Worm (Caenorhabditis elegans): ENCODE measurements around the gene F46H5.7.

The F46H5.7 gene

ce11 chrX:7269379-7269778 is 26.6 kb upstream of the F46H5.7 start, which contains the start of gene grd-7:
grd-7 (minus strand) TSS chrX:7269479.
- TF ChIP-seq nhr-179 (tag; optimal IDR thresholded peaks at IDR 0.05) (no peak), ZK185.1 (tag; optimal IDR thresholded peaks at IDR 0.05; ENCODE audit: poor library complexity, severe bottlenecking) (no peak), dpl-1 (GFP tag; optimal IDR thresholded peaks at IDR 0.05) (no peak), D2030.7 (GFP tag; IDR thresholded peaks at IDR 0.05) (no peak), unc-62 (GFP tag; optimal IDR thresholded peaks at IDR 0.05) (no peak), C17E4.6 (GFP tag; IDR thresholded peaks at IDR 0.05) (no peak), F33H1.4 (GFP tag; IDR thresholded peaks at IDR 0.05) (no peak)

ce11 chrX:7268965-7269364 is 26.2 kb upstream of the F46H5.7 start:
- TF ChIP-seq cebp-2 (GFP tag; IDR thresholded peaks at IDR 0.05) (0 out of 2 replicates have a peak, but pooled peaks have one; percentile 24), zfh-2 (GFP tag; conservative IDR thresholded peaks at IDR 0.05) (peak; percentile 89), egl-44 (GFP tag; IDR thresholded peaks at IDR 0.05) (no peak), attf-3 (GFP tag; conservative IDR thresholded peaks at IDR 0.05) (no peak; the same call in 1 of the 2 replicates), hmg-20 (GFP tag; IDR thresholded peaks at IDR 0.05) (no peak), F57C9.4 (tag; optimal IDR thresholded peaks at IDR 0.05) (no peak), ztf-3 (GFP tag; optimal IDR thresholded peaks at IDR 0.05) (no peak), ceh-79 (tag; optimal IDR thresholded peaks at IDR 0.05) (no peak), egrh-3 (GFP tag; IDR thresholded peaks at IDR 0.05) (peak; percentile 79), hmg-1.2 (GFP tag; IDR thresholded peaks at IDR 0.05) (no peak), F49E8.2 (tag; optimal IDR thresholded peaks at IDR 0.05; ENCODE audit: insufficient read depth) (no peak), B0336.3 (GFP tag; IDR thresholded peaks at IDR 0.05) (no peak)

ce11 chrX:7265348-7265747 is 22.6 kb upstream of the F46H5.7 start, which contains the start of gene F46H5.2:
F46H5.2 (plus strand) TSS chrX:7265648.
- TF ChIP-seq zfh-2 (GFP tag; conservative IDR thresholded peaks at IDR 0.05) (peak; percentile 1; the same call in 1 of the 2 replicates), mel-28 (tag; optimal IDR thresholded peaks at IDR 0.05; ENCODE audit: borderline replicate concordance) (no peak), Y53G8AR.9 (GFP tag; conservative IDR thresholded peaks at IDR 0.05) (no peak)

- TF ChIP-seq ztf-28 (GFP tag; IDR thresholded peaks at IDR 0.05) (no peak), F49E8.2 (tag; optimal IDR thresholded peaks at IDR 0.05; ENCODE audit: insufficient read depth) (no peak), mes-4 (tag; optimal IDR thresholded peaks at IDR 0.05) (peak; percentile 7), rpc-1 (optimal IDR thresholded peaks at IDR 0.05) (no peak), rpc-1 (tag; optimal IDR thresholded peaks at IDR 0.05) (no peak), ztf-25 (GFP tag; IDR thresholded peaks at IDR 0.05) (no peak), ztf-3 (GFP tag; optimal IDR thresholded peaks at IDR 0.05) (no peak), ztf-6 (GFP tag; IDR thresholded peaks at IDR 0.05) (peak; percentile 64), snpc-3.4 (tag; optimal IDR thresholded peaks at IDR 0.05) (no peak), hrde-1 (tag; optimal IDR thresholded peaks at IDR 0.05; ENCODE audit: borderline replicate concordance) (no peak), F55B11.4 (tag; optimal IDR thresholded peaks at IDR 0.05; ENCODE audit: borderline replicate concordance, insufficient read depth) (no peak), B0336.3 (GFP tag; IDR thresholded peaks at IDR 0.05) (peak; percentile 89), nhr-90 (tag; optimal IDR thresholded peaks at IDR 0.05) (peak; percentile 58), Y53G8AR.9 (GFP tag; conservative IDR thresholded peaks at IDR 0.05) (0 out of 2 replicates have a peak, but pooled peaks have one; percentile 15), aptf-3 (GFP tag; IDR thresholded peaks at IDR 0.05) (no peak), pha-4 (tag; optimal IDR thresholded peaks at IDR 0.05) (peak; percentile 38), repo-1 (tag; optimal IDR thresholded peaks at IDR 0.05) (no peak), D2030.7 (GFP tag; IDR thresholded peaks at IDR 0.05) (no peak), F10E7.11 (tag; optimal IDR thresholded peaks at IDR 0.05) (no peak), ztf-26 (tag; optimal IDR thresholded peaks at IDR 0.05) (peak; percentile 88), bed-1 (GFP tag; IDR thresholded peaks at IDR 0.05) (no peak), lir-1 (GFP tag; conservative IDR thresholded peaks at IDR 0.05) (peak; percentile 100), B0035.1 (tag; optimal IDR thresholded peaks at IDR 0.05) (peak; percentile 51), snpc-1.1 (tag; optimal IDR thresholded peaks at IDR 0.05; ENCODE audit: insufficient read depth) (no peak), F52B5.7 (tag; optimal IDR thresholded peaks at IDR 0.05) (no peak), madf-3 (GFP tag; IDR thresholded peaks at IDR 0.05) (no peak)
Measured at ce11 chrX:7264591-7265306, 22.0 kb upstream of the F46H5.7 start.
